Worm (Caenorhabditis elegans): Measurements from ENCODE around the gene C18G1.1.

ce11 chrV:4826710-4827380 lies 49.1 kb downstream of the C18G1.1 start, which contains the start of the genes hsp-6 and C37H5.5:
- TF ChIP-seq mdl-1 (tag; optimal IDR thresholded peaks at IDR 0.05): peak in 1 of 2 experiments; percentile 77
- peak; percentile 92 for TF ChIP-seq skn-1 (tag; optimal IDR thresholded peaks at IDR 0.05)
- TF ChIP-seq alr-1 (tag; optimal IDR thresholded peaks at IDR 0.05; ENCODE audit: borderline replicate concordance): no peak
- TF ChIP-seq nhr-47 (tag; optimal IDR thresholded peaks at IDR 0.05): peak; percentile 83
- TF ChIP-seq ceh-82 (tag; optimal IDR thresholded peaks at IDR 0.05): peak; percentile 36 to 89 (median 51)
- peak; percentile 78 to 83 for TF ChIP-seq efl-1 (optimal IDR thresholded peaks at IDR 0.05)
- peak; percentile 67 to 97 for TF ChIP-seq efl-1 (GFP tag; optimal IDR thresholded peaks at IDR 0.05 in 1 of 2)
- TF ChIP-seq tbx-2 (tag; optimal IDR thresholded peaks at IDR 0.05): peak; percentile 79
- no peak for TF ChIP-seq nhr-11 (tag; optimal IDR thresholded peaks at IDR 0.05)
- TF ChIP-seq zip-4 (GFP tag; optimal IDR thresholded peaks at IDR 0.05): peak; percentile 31
- no peak for TF ChIP-seq unc-62 (GFP tag; optimal IDR thresholded peaks at IDR 0.05)
